Fruit fly (Drosophila melanogaster): Measurements from ENCODE around the gene C1GalTA.

DNA sequence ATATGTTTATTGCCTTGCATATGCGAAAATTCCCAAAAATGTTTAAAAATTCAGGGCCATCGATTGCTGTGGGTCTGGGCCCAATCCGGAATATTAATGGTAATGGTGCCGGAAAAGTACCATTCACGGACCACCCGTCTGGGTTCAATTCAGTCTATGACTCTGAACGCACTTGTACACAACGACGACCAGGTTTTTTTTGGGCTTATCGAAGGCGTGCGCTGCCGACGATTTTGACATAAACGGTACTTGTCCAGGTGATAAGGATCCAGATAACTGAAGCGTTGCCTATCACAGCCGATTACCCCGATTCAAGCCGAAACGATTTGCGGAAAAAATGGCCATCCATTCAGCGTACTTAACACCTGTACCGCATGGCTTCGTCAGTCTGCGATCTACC, 40.6 kb upstream of the C1GalTA start, which contains the start of gene CG9555:
- TF ChIP-seq Sin3A (optimal IDR thresholded peaks at IDR 0.05) (no peak), psq (optimal IDR thresholded peaks at IDR 0.05) (no peak), ttk (optimal IDR thresholded peaks at IDR 0.05) (no peak), h (optimal IDR thresholded peaks at IDR 0.05) (no peak), insv (optimal IDR thresholded peaks at IDR 0.05) (no peak), Myc (optimal IDR thresholded peaks at IDR 0.05) (no peak)
